Fruit fly (Drosophila melanogaster) whole organism, pupa: ENCODE results near the gene CG4988.

Source experiments
- CG10348 ChIP-seq: fragments of 200-800 bp; sonication (Bioruptor generic); IDR thresholded peaks from 2 replicates; pipeline ENCODE4 v1.3.6; 2022; ENCODE audit warnings: missing biosample characterization, missing genetic modification characterization
- CG13204 ChIP-seq: fragments of 200-800 bp; sonication (Bioruptor generic); optimal IDR thresholded peaks from 2 replicates; lab custom pipeline; 2018; ENCODE audit warnings: missing biosample characterization, mild to moderate bottlenecking, missing genetic modification characterization, moderate library complexity
- CG14655 ChIP-seq: fragments of 200-800 bp; sonication (Bioruptor generic); optimal IDR thresholded peaks from 3 replicates; lab custom pipeline; 2017; ENCODE audit warnings: mild to moderate bottlenecking, missing biosample characterization, missing genetic modification reagents, missing genetic modification characterization
- CG17806 ChIP-seq: fragments of 200-800 bp; sonication (Bioruptor generic); optimal IDR thresholded peaks from 2 replicates; lab custom pipeline; 2018; ENCODE audit warnings: missing biosample characterization, mild to moderate bottlenecking, missing genetic modification characterization, moderate library complexity
- D1 ChIP-seq: fragments of 200-800 bp; sonication (Bioruptor generic); optimal IDR thresholded peaks from 2 replicates; lab custom pipeline; 2018; ENCODE audit warnings: missing biosample characterization, mild to moderate bottlenecking, missing genetic modification characterization, moderate library complexity
- EcR ChIP-seq: fragments of 200-800 bp; sonication (Bioruptor generic); optimal IDR thresholded peaks from 3 replicates; lab custom pipeline; 2019; ENCODE audit warnings: missing biosample characterization, missing genetic modification characterization, mild to moderate bottlenecking, moderate library complexity, missing genetic modification reagents
- Pif1B ChIP-seq: fragments of 200-800 bp; sonication (Bioruptor generic); optimal IDR thresholded peaks from 3 replicates; lab custom pipeline; 2016; ENCODE audit warnings: missing biosample characterization, missing genetic modification characterization

dm6 chr2L:11694504-11694903, at the start of gene CG4988:
- TF ChIP-seq EcR (GFP tag; lab: Kevin White, UChicago) = no peak
- TF ChIP-seq CG13204 (GFP tag; lab: Kevin White, UChicago) = no peak
- no peak for TF ChIP-seq D1 (tag; lab: Kevin White, UChicago)
- no peak for TF ChIP-seq CG17806
- no peak for TF ChIP-seq Pif1B (GFP tag; lab: Kevin White, UChicago)
- TF ChIP-seq CG14655 (GFP tag; lab: Kevin White, UChicago) = no peak
- no peak for TF ChIP-seq CG10348 (GFP tag; lab: Robert Waterston, UW)
